Worm (Caenorhabditis elegans) whole organism, L3 larva: Measurements from ENCODE around the gene tre-4.

Source experiments
- R02D3.7 ChIP-seq: fragments of 150-350 bp; optimal IDR thresholded peaks from 2 replicates; lab custom pipeline; 2014; ENCODE audit warnings: missing biosample characterization, missing genetic modification characterization
- ZK546.5 ChIP-seq: sonication (generic microtip); optimal IDR thresholded peaks from 2 replicates; lab custom pipeline; 2017; ENCODE audit warnings: missing biosample characterization, missing genetic modification characterization
- ceh-16 ChIP-seq: sonication (generic microtip); optimal IDR thresholded peaks from 2 replicates; lab custom pipeline; 2017; ENCODE audit warnings: missing biosample characterization, missing genetic modification characterization
- ceh-28 ChIP-seq: fragments of 150-350 bp; optimal IDR thresholded peaks from 2 replicates; lab custom pipeline; 2014; ENCODE audit warnings: missing biosample characterization, missing genetic modification reagents, missing genetic modification characterization
- ceh-9 ChIP-seq: sonication (generic microtip); optimal IDR thresholded peaks from 2 replicates; lab custom pipeline; 2018; ENCODE audit warnings: missing biosample characterization, missing genetic modification characterization
- daf-12 ChIP-seq: fragments of 150-350 bp; optimal IDR thresholded peaks from 2 replicates; lab custom pipeline; 2014; ENCODE audit warnings: missing biosample characterization, missing genetic modification reagents, missing genetic modification characterization
- egl-27 ChIP-seq: sonication (generic microtip); optimal IDR thresholded peaks from 4 replicates; lab custom pipeline; 2017; ENCODE audit warnings: missing biosample characterization, missing genetic modification reagents, missing genetic modification characterization
- egl-5 ChIP-seq: fragments of 150-350 bp; optimal IDR thresholded peaks from 2 replicates; lab custom pipeline; 2017; ENCODE audit warnings: missing biosample characterization, missing genetic modification reagents, missing genetic modification characterization, inconsistent platforms
- elt-1 ChIP-seq: fragments of 150-350 bp; optimal IDR thresholded peaks from 2 replicates; lab custom pipeline; 2014; ENCODE audit warnings: missing biosample characterization, missing genetic modification characterization
- elt-3 ChIP-seq, 3 experiments: fragments of 150-350 bp in 1 of 3; sonication (generic microtip) in 2 of 3; optimal IDR thresholded peaks; 2 replicates in 2 of 3; 4 replicates in 1 of 3; lab custom pipeline; 2014 to 2017; ENCODE audit warnings: missing biosample characterization in 3 of 3, missing genetic modification characterization in 3 of 3
- fkh-10 ChIP-seq: sonication (generic microtip); optimal IDR thresholded peaks from 2 replicates; lab custom pipeline; 2017; ENCODE audit warnings: missing biosample characterization, missing genetic modification reagents, missing genetic modification characterization
- fkh-2 ChIP-seq: fragments of 150-350 bp; optimal IDR thresholded peaks from 2 replicates; lab custom pipeline; 2014; ENCODE audit warnings: missing biosample characterization, missing genetic modification reagents, missing genetic modification characterization
- hmg-11 ChIP-seq: sonication (generic microtip); optimal IDR thresholded peaks from 2 replicates; lab custom pipeline; 2016; ENCODE audit warnings: missing genetic modification characterization, missing compliant biosample characterization
- lin-15B ChIP-seq: fragments of 150-350 bp; optimal IDR thresholded peaks from 2 replicates; lab custom pipeline; 2014; ENCODE audit warnings: missing biosample characterization, missing genetic modification characterization
- lin-39 ChIP-seq: fragments of 150-350 bp; optimal IDR thresholded peaks from 2 replicates; lab custom pipeline; 2018; ENCODE audit warnings: missing biosample characterization, missing genetic modification reagents, missing genetic modification characterization
- mdl-1 ChIP-seq: fragments of 150-350 bp; optimal IDR thresholded peaks from 2 replicates; lab custom pipeline; 2014; ENCODE audit warnings: missing biosample characterization, missing genetic modification characterization
- nhr-11 ChIP-seq: fragments of 150-350 bp; optimal IDR thresholded peaks from 2 replicates; lab custom pipeline; 2014; ENCODE audit warnings: missing biosample characterization, missing genetic modification characterization
- nhr-12 ChIP-seq: fragments of 150-350 bp; optimal IDR thresholded peaks from 2 replicates; lab custom pipeline; 2014; ENCODE audit warnings: missing biosample characterization, missing genetic modification characterization
- nhr-237 ChIP-seq: fragments of 150-350 bp; optimal IDR thresholded peaks from 2 replicates; lab custom pipeline; 2014; ENCODE audit warnings: missing biosample characterization, missing genetic modification characterization
- nhr-25 ChIP-seq: sonication (generic microtip); optimal IDR thresholded peaks from 2 replicates; lab custom pipeline; 2017; ENCODE audit warnings: missing biosample characterization, missing genetic modification characterization
- nhr-28 ChIP-seq: fragments of 150-350 bp; optimal IDR thresholded peaks from 2 replicates; lab custom pipeline; 2014; ENCODE audit warnings: missing biosample characterization, missing genetic modification characterization
- nhr-67 ChIP-seq: fragments of 150-350 bp; optimal IDR thresholded peaks from 2 replicates; lab custom pipeline; 2014; ENCODE audit warnings: missing biosample characterization, missing genetic modification characterization
- nhr-76 ChIP-seq: fragments of 150-350 bp; sonication (generic microtip); optimal IDR thresholded peaks from 5 replicates; lab custom pipeline; 2014; ENCODE audit warnings: missing biosample characterization, missing genetic modification characterization
- nhr-77 ChIP-seq: fragments of 150-350 bp; optimal IDR thresholded peaks from 2 replicates; lab custom pipeline; 2014; ENCODE audit warnings: missing biosample characterization, missing genetic modification characterization
- pha-4 ChIP-seq: fragments of 150-350 bp; optimal IDR thresholded peaks from 2 replicates; lab custom pipeline; 2014; ENCODE audit warnings: missing biosample characterization, missing genetic modification reagents, missing genetic modification characterization
- sea-2 ChIP-seq: fragments of 150-350 bp; sonication (generic microtip); optimal IDR thresholded peaks from 4 replicates; lab custom pipeline; 2014; ENCODE audit warnings: missing biosample characterization, missing genetic modification reagents, missing genetic modification characterization
- skn-1 ChIP-seq: fragments of 150-350 bp; optimal IDR thresholded peaks from 2 replicates; lab custom pipeline; 2014; ENCODE audit warnings: missing biosample characterization, missing genetic modification characterization
- unc-39 ChIP-seq: sonication (generic microtip); optimal IDR thresholded peaks from 4 replicates; lab custom pipeline; 2017; ENCODE audit warnings: missing biosample characterization, missing genetic modification characterization
- zag-1 ChIP-seq: fragments of 150-350 bp; optimal IDR thresholded peaks from 2 replicates; lab custom pipeline; 2014; ENCODE audit warnings: missing biosample characterization, missing genetic modification characterization
- ztf-11 ChIP-seq: fragments of 150-350 bp; optimal IDR thresholded peaks from 2 replicates; lab custom pipeline; 2014; ENCODE audit warnings: missing biosample characterization, missing genetic modification characterization
- ztf-4 ChIP-seq: fragments of 150-350 bp; optimal IDR thresholded peaks from 2 replicates; lab custom pipeline; 2014; ENCODE audit warnings: missing biosample characterization, missing genetic modification characterization

The tre-4 gene

ce11 chrX:13456442-13456841 lies 15.5 kb upstream of the tre-4 start, which contains the start of gene flr-1:
flr-1 (minus strand) TSS chrX:13456542.
- no peak for TF ChIP-seq ceh-28 (tag; lab: Kevin White, UChicago)
- no peak for TF ChIP-seq ceh-9 (tag; lab: Kevin White, UChicago)
- TF ChIP-seq skn-1: no peak
- TF ChIP-seq pha-4 (tag; lab: Kevin White, UChicago): no peak
- no peak for TF ChIP-seq ztf-11 (tag; lab: Kevin White, UChicago)
- TF ChIP-seq mdl-1 (tag; lab: Kevin White, UChicago): no peak
- no peak for TF ChIP-seq fkh-2 (tag; lab: Kevin White, UChicago)
- no peak for TF ChIP-seq ztf-4 (tag; lab: Kevin White, UChicago)
- no peak for TF ChIP-seq lin-15B (tag; lab: Kevin White, UChicago)
- TF ChIP-seq R02D3.7 (tag; lab: Kevin White, UChicago): no peak
- no peak for TF ChIP-seq unc-39 (tag; lab: Kevin White, UChicago)
- no peak for TF ChIP-seq daf-12 (tag; lab: Kevin White, UChicago)
- TF ChIP-seq, all 47 proteins: peak for 0

- TF ChIP-seq elt-1 (tag; lab: Kevin White, UChicago): no peak
- TF ChIP-seq nhr-11 (tag; lab: Kevin White, UChicago): no peak
- TF ChIP-seq R02D3.7 (tag; lab: Kevin White, UChicago): no peak
- TF ChIP-seq nhr-77 (tag; lab: Kevin White, UChicago): no peak
- no peak for TF ChIP-seq nhr-28 (tag; lab: Kevin White, UChicago)
- TF ChIP-seq sea-2: no peak
- TF ChIP-seq hmg-11: no peak
- TF ChIP-seq ceh-16: no peak
- no peak for TF ChIP-seq egl-5 (tag; lab: Kevin White, UChicago)
- TF ChIP-seq fkh-2 (tag; lab: Kevin White, UChicago): no peak
- no peak for TF ChIP-seq nhr-67 (tag; lab: Kevin White, UChicago)
- TF ChIP-seq egl-27 (tag; lab: Kevin White, UChicago): no peak
- TF ChIP-seq fkh-10 (GFP tag; lab: Kevin White, UChicago): no peak
- no peak for TF ChIP-seq nhr-25 (tag; lab: Kevin White, UChicago)
- TF ChIP-seq elt-3 (tag; optimal IDR thresholded peaks at IDR 0.05; lab: Kevin White, UChicago): no peak
- no peak for TF ChIP-seq nhr-12
- no peak for TF ChIP-seq mdl-1 (tag; lab: Kevin White, UChicago)
- TF ChIP-seq ceh-9 (tag; lab: Kevin White, UChicago): no peak
Measured at ce11 chrX:13462519-13462918, 9.4 kb upstream of the tre-4 start, which contains the start of gene F02D10.3. F02D10.3 (minus strand) TSS chrX:13462619.

ce11 chrX:13463793-13464192 lies 8.2 kb upstream of the tre-4 start, which contains the start of gene F02D10.2:
F02D10.2 (minus strand) TSS chrX:13463893.
- TF ChIP-seq sea-2: no peak
- no peak for TF ChIP-seq ZK546.5
- no peak for TF ChIP-seq nhr-12
- TF ChIP-seq elt-3 (tag; optimal IDR thresholded peaks at IDR 0.05; lab: Kevin White, UChicago): no peak
- TF ChIP-seq daf-12 (tag; lab: Kevin White, UChicago): no peak
- TF ChIP-seq, all 47 proteins: peak for 0

- TF ChIP-seq unc-39 (tag; lab: Kevin White, UChicago) (no peak), nhr-237 (no peak), ZK546.5 (no peak), fkh-2 (tag; lab: Kevin White, UChicago) (no peak), hmg-11 (no peak), egl-27 (tag; lab: Kevin White, UChicago) (no peak), zag-1 (tag; lab: Kevin White, UChicago) (no peak), nhr-76 (tag; lab: Kevin White, UChicago) (no peak), mdl-1 (tag; lab: Kevin White, UChicago) (no peak)
Measured at ce11 chrX:13466926-13467866, 4.8 kb upstream of the tre-4 start, which contains the start of gene col-183. col-183 (minus strand) TSS chrX:13467764.

ce11 chrX:13469047-13469633 lies 2.8 kb upstream of the tre-4 start, which contains the start of gene col-184:
col-184 (plus strand) TSS chrX:13469455.
- TF ChIP-seq elt-3 (tag; optimal IDR thresholded peaks at IDR 0.05; lab: Kevin White, UChicago) (peak in 1 of 3 experiments; percentile 18), lin-39 (tag; lab: Kevin White, UChicago) (no peak)
- TF ChIP-seq, all 47 proteins: peak for 1
